Fruit fly (Drosophila melanogaster) whole organism, embryonic: ENCODE results near the gene SdicB.

ENCODE experiments used
- Abd-B ChIP-seq: fragments of 200-800 bp; sonication (Bioruptor generic); optimal IDR thresholded peaks from 2 replicates; lab custom pipeline; 2018; ENCODE audit warnings: missing biosample characterization, mild to moderate bottlenecking, missing genetic modification characterization, moderate library complexity
- Ada2b ChIP-seq: fragments of 200-800 bp; sonication (Bioruptor generic); IDR thresholded peaks from 2 replicates; pipeline ENCODE4 v1.3.6; 2022; ENCODE audit warnings: missing biosample characterization, missing genetic modification characterization
- B-H1 ChIP-seq: fragments of 200-800 bp; sonication (Bioruptor generic); IDR thresholded peaks from 3 replicates; pipeline ENCODE4 v1.3.6; 2022; ENCODE audit warnings: missing biosample characterization, missing genetic modification characterization
- CG10654 ChIP-seq: fragments of 200-800 bp; sonication (Bioruptor generic); optimal IDR thresholded peaks from 2 replicates; lab custom pipeline; 2016; ENCODE audit warnings: missing biosample characterization, missing genetic modification characterization
- CG12155 ChIP-seq: fragments of 200-800 bp; sonication (Bioruptor generic); optimal IDR thresholded peaks from 3 replicates; lab custom pipeline; 2016; ENCODE audit warnings: missing biosample characterization, missing genetic modification characterization
- CG12391 ChIP-seq: fragments of 200-800 bp; sonication (Bioruptor generic); optimal IDR thresholded peaks from 3 replicates; lab custom pipeline; 2018; ENCODE audit warnings: missing biosample characterization, mild to moderate bottlenecking, missing genetic modification characterization, moderate library complexity
- CG12659 ChIP-seq: fragments of 200-800 bp; sonication (Bioruptor generic); optimal IDR thresholded peaks from 3 replicates; lab custom pipeline; 2017; ENCODE audit warnings: mild to moderate bottlenecking, missing biosample characterization, missing genetic modification reagents, missing genetic modification characterization
- CG12744 ChIP-seq: fragments of 200-800 bp; sonication (Bioruptor generic); optimal IDR thresholded peaks from 2 replicates; lab custom pipeline; 2016; ENCODE audit warnings: missing biosample characterization, missing genetic modification characterization
- CG12769 ChIP-seq: fragments of 200-800 bp; sonication (Bioruptor generic); optimal IDR thresholded peaks from 2 replicates; lab custom pipeline; 2019; ENCODE audit warnings: missing biosample characterization, mild to moderate bottlenecking, missing genetic modification characterization, moderate library complexity
- CG14965 ChIP-seq: fragments of 200-800 bp; sonication (Bioruptor generic); optimal IDR thresholded peaks from 2 replicates; lab custom pipeline; 2016; ENCODE audit warnings: missing biosample characterization, missing genetic modification characterization, borderline replicate concordance
- CG2712 ChIP-seq: fragments of 200-800 bp; optimal IDR thresholded peaks from 3 replicates; lab custom pipeline; 2019; ENCODE audit warnings: missing biosample characterization, mild to moderate bottlenecking, missing genetic modification characterization, moderate library complexity
- CG4328 ChIP-seq: fragments of 200-800 bp; sonication (Bioruptor generic); optimal IDR thresholded peaks from 3 replicates; lab custom pipeline; 2017; ENCODE audit warnings: missing biosample characterization, missing genetic modification reagents, missing genetic modification characterization
- CG6683 ChIP-seq: fragments of 200-800 bp; sonication (Bioruptor generic); optimal IDR thresholded peaks from 2 replicates; lab custom pipeline; 2017; ENCODE audit warnings: missing biosample characterization, mild to moderate bottlenecking, missing genetic modification characterization, missing genetic modification reagents
- CG6791 ChIP-seq: fragments of 200-800 bp; sonication (Bioruptor generic); IDR thresholded peaks from 3 replicates; pipeline ENCODE4 v1.3.6; 2022; ENCODE audit warnings: missing biosample characterization, missing genetic modification characterization; ENCODE audit not compliant: partially characterized antibody
- CG8478 ChIP-seq: fragments of >200 bp; optimal IDR thresholded peaks from 2 replicates; lab custom pipeline; 2018
- CG8924 ChIP-seq: fragments of 200-800 bp; optimal IDR thresholded peaks from 3 replicates; lab custom pipeline; 2019; ENCODE audit warnings: missing biosample characterization, mild to moderate bottlenecking, missing genetic modification characterization, moderate library complexity
- CTCF ChIP-seq: fragments of 200-800 bp; sonication (Bioruptor generic); optimal IDR thresholded peaks from 2 replicates; lab custom pipeline; 2017; ENCODE audit warnings: missing biosample characterization, mild to moderate bottlenecking, missing genetic modification characterization, moderate library complexity
- Camta ChIP-seq: fragments of 200-800 bp; sonication (Bioruptor generic); optimal IDR thresholded peaks from 2 replicates; lab custom pipeline; 2016; ENCODE audit warnings: missing biosample characterization, missing genetic modification characterization
- Deaf1 ChIP-seq: fragments of 200-800 bp; optimal IDR thresholded peaks from 3 replicates; lab custom pipeline; 2019; ENCODE audit warnings: missing biosample characterization, mild to moderate bottlenecking, missing genetic modification characterization, moderate library complexity
- Dek ChIP-seq: fragments of 200-800 bp; sonication (Bioruptor generic); optimal IDR thresholded peaks from 3 replicates; lab custom pipeline; 2019; ENCODE audit warnings: missing biosample characterization, mild to moderate bottlenecking, missing genetic modification characterization, moderate library complexity
- Fer2 ChIP-seq: fragments of 200-800 bp; sonication (Bioruptor generic); optimal IDR thresholded peaks from 2 replicates; lab custom pipeline; 2018; ENCODE audit warnings: missing biosample characterization, mild to moderate bottlenecking, missing genetic modification characterization, moderate library complexity
- Gug ChIP-seq: fragments of 200-800 bp; sonication (Bioruptor generic); IDR thresholded peaks from 4 replicates; pipeline ENCODE4 v1.3.6; 2022; ENCODE audit warnings: missing biosample characterization, missing genetic modification characterization
- HLH4C ChIP-seq: fragments of 200-800 bp; sonication (Bioruptor generic); IDR thresholded peaks from 3 replicates; pipeline ENCODE4 v1.3.6; 2022; ENCODE audit warnings: missing biosample characterization, missing genetic modification characterization; ENCODE audit not compliant: partially characterized antibody
- Hr78 ChIP-seq, 2 experiments: fragments of 200-800 bp in 1 of 2; fragments of >200 bp in 1 of 2; sonication (Bioruptor generic) in 1 of 2; optimal IDR thresholded peaks; 2 replicates each; lab custom pipeline; 2017 to 2019; ENCODE audit warnings: missing biosample characterization in 2 of 2, missing genetic modification characterization in 2 of 2, mild to moderate bottlenecking in 1 of 2, moderate library complexity in 1 of 2
- Jarid2 ChIP-seq: fragments of 200-800 bp; sonication (Bioruptor generic); optimal IDR thresholded peaks from 3 replicates; lab custom pipeline; 2017; ENCODE audit warnings: mild to moderate bottlenecking, missing biosample characterization, missing genetic modification reagents, missing genetic modification characterization
- MESR4 ChIP-seq: fragments of 200-800 bp; sonication (Bioruptor generic); optimal IDR thresholded peaks from 2 replicates; lab custom pipeline; 2018; ENCODE audit warnings: missing biosample characterization, mild to moderate bottlenecking, missing genetic modification characterization, moderate library complexity
- Max ChIP-seq: fragments of 200-800 bp; sonication (Bioruptor generic); optimal IDR thresholded peaks from 2 replicates; lab custom pipeline; 2016; ENCODE audit warnings: missing biosample characterization, mild to moderate bottlenecking, missing genetic modification characterization
- Poxn ChIP-seq: fragments of 200-800 bp; sonication (Bioruptor generic); IDR thresholded peaks from 2 replicates; pipeline ENCODE4 v1.3.6; 2022; ENCODE audit warnings: missing biosample characterization, missing genetic modification characterization
- Six4 ChIP-seq: fragments of 200-800 bp; sonication (Bioruptor generic); optimal IDR thresholded peaks from 2 replicates; lab custom pipeline; 2016; ENCODE audit warnings: missing biosample characterization, missing genetic modification characterization
- Taf1 ChIP-seq: fragments of 200-800 bp; sonication (Bioruptor generic); IDR thresholded peaks from 2 replicates; pipeline ENCODE4 v1.3.6; 2022; ENCODE audit warnings: missing biosample characterization, missing genetic modification characterization
- Tbp ChIP-seq: fragments of >200 bp; optimal IDR thresholded peaks from 2 replicates; lab custom pipeline; 2018; ENCODE audit warnings: missing biosample characterization, missing genetic modification characterization
- cg ChIP-seq: fragments of 200-800 bp; sonication (Bioruptor generic); optimal IDR thresholded peaks from 3 replicates; lab custom pipeline; 2019; ENCODE audit warnings: missing biosample characterization, mild to moderate bottlenecking, missing genetic modification characterization, moderate library complexity
- chif ChIP-seq, 2 experiments: fragments of 200-800 bp; sonication (Bioruptor generic); optimal IDR thresholded peaks; 3 replicates each; lab custom pipeline; 2016; ENCODE audit warnings: missing biosample characterization in 2 of 2, missing genetic modification characterization in 2 of 2
- disco-r ChIP-seq: fragments of 200-800 bp; sonication (Bioruptor generic); optimal IDR thresholded peaks from 2 replicates; lab custom pipeline; 2016; ENCODE audit warnings: missing biosample characterization, missing genetic modification characterization
- grn ChIP-seq: fragments of 200-800 bp; sonication (Bioruptor generic); optimal IDR thresholded peaks from 3 replicates; lab custom pipeline; 2017; ENCODE audit warnings: missing biosample characterization, missing genetic modification characterization
- hth ChIP-seq: fragments of >200 bp; optimal IDR thresholded peaks from 2 replicates; lab custom pipeline; 2017; ENCODE audit warnings: inconsistent platforms
- jigr1 ChIP-seq: fragments of 200-800 bp; sonication (Bioruptor generic); IDR thresholded peaks from 3 replicates; pipeline ENCODE4 v1.3.6; 2022; ENCODE audit warnings: missing biosample characterization, missing genetic modification characterization
- lab ChIP-seq: fragments of 200-800 bp; sonication (Bioruptor generic); optimal IDR thresholded peaks from 3 replicates; lab custom pipeline; 2017; ENCODE audit warnings: missing biosample characterization, missing genetic modification characterization, mild to moderate bottlenecking, moderate library complexity, missing genetic modification reagents
- nau ChIP-seq: fragments of 200-800 bp; sonication (Bioruptor generic); optimal IDR thresholded peaks from 3 replicates; lab custom pipeline; 2017; ENCODE audit warnings: missing biosample characterization, mild to moderate bottlenecking, missing genetic modification characterization, missing genetic modification reagents
- nerfin-2 ChIP-seq: fragments of 200-800 bp; sonication (Bioruptor generic); IDR thresholded peaks from 2 replicates; pipeline ENCODE4 v1.3.6; 2022; ENCODE audit warnings: missing biosample characterization, missing genetic modification characterization; ENCODE audit not compliant: partially characterized antibody
- onecut ChIP-seq: fragments of 200-800 bp; sonication (Bioruptor generic); IDR thresholded peaks from 2 replicates; pipeline ENCODE4 v1.3.6; 2022; ENCODE audit warnings: missing biosample characterization, missing genetic modification characterization
- p53 ChIP-seq: fragments of 200-800 bp; sonication (Bioruptor generic); optimal IDR thresholded peaks from 2 replicates; lab custom pipeline; 2016; ENCODE audit warnings: missing biosample characterization, missing genetic modification characterization
- pb ChIP-seq: fragments of 200-800 bp; sonication (Bioruptor generic); optimal IDR thresholded peaks from 3 replicates; lab custom pipeline; 2016; ENCODE audit warnings: missing biosample characterization, missing genetic modification characterization
- run ChIP-seq: fragments of 200-800 bp; sonication (Bioruptor generic); optimal IDR thresholded peaks from 3 replicates; lab custom pipeline; 2018; ENCODE audit warnings: missing biosample characterization, mild to moderate bottlenecking, missing genetic modification characterization
- stc ChIP-seq: fragments of 200-800 bp; sonication (Bioruptor generic); IDR thresholded peaks from 2 replicates; pipeline ENCODE4 v1.3.6; 2022; ENCODE audit warnings: missing biosample characterization, missing genetic modification characterization
- toy ChIP-seq: fragments of 200-800 bp; sonication (Bioruptor generic); IDR thresholded peaks from 2 replicates; pipeline ENCODE4 v1.3.6; 2022; ENCODE audit warnings: missing biosample characterization, missing genetic modification characterization
- trem ChIP-seq: fragments of 200-800 bp; optimal IDR thresholded peaks from 3 replicates; lab custom pipeline; 2019; ENCODE audit warnings: missing biosample characterization, mild to moderate bottlenecking, missing genetic modification characterization, moderate library complexity
- unc-4 ChIP-seq: fragments of 200-800 bp; sonication (Bioruptor generic); IDR thresholded peaks from 2 replicates; pipeline ENCODE4 v1.3.6; 2022; ENCODE audit warnings: missing biosample characterization, missing genetic modification characterization; ENCODE audit not compliant: partially characterized antibody
- usp ChIP-seq: fragments of >200 bp; optimal IDR thresholded peaks from 2 replicates; lab custom pipeline; 2017; ENCODE audit warnings: missing biosample characterization, missing genetic modification characterization
- vfl ChIP-seq: fragments of 200-800 bp; sonication (Bioruptor generic); optimal IDR thresholded peaks from 2 replicates; lab custom pipeline; 2016; ENCODE audit warnings: missing biosample characterization, missing genetic modification characterization
- vnd ChIP-seq: fragments of 200-800 bp; sonication (Bioruptor generic); IDR thresholded peaks from 3 replicates; pipeline ENCODE4 v1.3.6; 2022; ENCODE audit warnings: missing biosample characterization, missing genetic modification characterization; ENCODE audit not compliant: partially characterized antibody

Gene SdicB

dm6 chrX:20173464-20173995, 35.9 kb downstream of the SdicB start, which contains the start of gene AnxB10 (continued):
- peak; percentile 44 to 57 for TF ChIP-seq chif (GFP tag; optimal IDR thresholded peaks at IDR 0.05; lab: Kevin White, UChicago)
- peak; percentile 6 for TF ChIP-seq Fer2 (tag; lab: Kevin White, UChicago)
- TF ChIP-seq nerfin-2 (GFP tag; lab: Robert Waterston, UW), result no peak
- TF ChIP-seq cg (GFP tag; lab: Kevin White, UChicago), result no peak
- TF ChIP-seq stc (GFP tag; lab: Robert Waterston, UW), result 0 out of 2 replicates have a peak, but pooled peaks have one; percentile 52
- no peak for TF ChIP-seq run (tag; lab: Kevin White, UChicago)
- no peak for TF ChIP-seq CG12769 (tag; lab: Kevin White, UChicago)
- TF ChIP-seq Gug (GFP tag; lab: Robert Waterston, UW), result 0 out of 4 replicates have a peak, but pooled peaks have one; percentile 20
- peak; percentile 40; the same call in 2 of the 3 replicates for TF ChIP-seq jigr1
- TF ChIP-seq CG12744 (GFP tag; lab: Kevin White, UChicago), result no peak
- TF ChIP-seq vnd (GFP tag; lab: Robert Waterston, UW), result no peak
- TF ChIP-seq Deaf1 (tag; lab: Kevin White, UChicago), result peak; percentile 42
- no peak for TF ChIP-seq Tbp (GFP tag; lab: Kevin White, UChicago)
- TF ChIP-seq Max (GFP tag; lab: Kevin White, UChicago), result peak; percentile 54
- TF ChIP-seq usp (GFP tag; lab: Kevin White, UChicago), result no peak
- TF ChIP-seq Camta, result peak; percentile 24
- no peak for TF ChIP-seq disco-r (GFP tag; lab: Kevin White, UChicago)
- no peak for TF ChIP-seq nau (GFP tag; lab: Kevin White, UChicago)
- TF ChIP-seq MESR4 (GFP tag; lab: Kevin White, UChicago), result no peak
- peak; percentile 23 for TF ChIP-seq CG6683
- TF ChIP-seq Jarid2, result peak; percentile 10
- TF ChIP-seq Abd-B (GFP tag; lab: Kevin White, UChicago), result peak; percentile 41
- peak; percentile 46 for TF ChIP-seq CG12659 (GFP tag; lab: Kevin White, UChicago)
- no peak for TF ChIP-seq Taf1 (GFP tag; lab: Robert Waterston, UW)
- TF ChIP-seq CG4328 (GFP tag; lab: Kevin White, UChicago), result peak; percentile 14
- no peak for TF ChIP-seq Hr78 (GFP tag; optimal IDR thresholded peaks at IDR 0.05; lab: Kevin White, UChicago)
- TF ChIP-seq B-H1 (GFP tag; lab: Robert Waterston, UW), result no peak; the same call in 2 of the 3 replicates
- TF ChIP-seq CG14965, result no peak
- peak; percentile 33 for TF ChIP-seq pb
- TF ChIP-seq Six4 (GFP tag; lab: Kevin White, UChicago), result peak; percentile 61
- TF ChIP-seq vfl, result no peak
- no peak for TF ChIP-seq toy
- TF ChIP-seq grn (GFP tag; lab: Kevin White, UChicago), result no peak
- TF ChIP-seq hth (lab: Kevin White, UChicago), result no peak
- TF ChIP-seq Poxn (GFP tag; lab: Robert Waterston, UW), result no peak
- no peak for TF ChIP-seq trem (tag; lab: Kevin White, UChicago)
- TF ChIP-seq p53 (GFP tag; lab: Kevin White, UChicago), result no peak
- TF ChIP-seq CG2712, result peak; percentile 61
- no peak for TF ChIP-seq CG8478 (lab: Kevin White, UChicago)
- peak; percentile 43 for TF ChIP-seq onecut (GFP tag; lab: Robert Waterston, UW)
- no peak for TF ChIP-seq CG6791 (GFP tag; lab: Robert Waterston, UW)
- TF ChIP-seq Ada2b (GFP tag; lab: Robert Waterston, UW), result peak; percentile 63
- peak; percentile 56 for TF ChIP-seq CG10654 (GFP tag; lab: Kevin White, UChicago)
- TF ChIP-seq CG8924 (tag; lab: Kevin White, UChicago), result peak; percentile 49
- TF ChIP-seq lab (GFP tag; lab: Kevin White, UChicago), result peak; percentile 76
- TF ChIP-seq CG12155 (GFP tag; lab: Kevin White, UChicago), result peak; percentile 43
- TF ChIP-seq CTCF (GFP tag; lab: Kevin White, UChicago), result no peak
- no peak for TF ChIP-seq HLH4C (GFP tag; lab: Robert Waterston, UW)
- TF ChIP-seq unc-4 (GFP tag; lab: Robert Waterston, UW), result no peak
- peak; percentile 26 for TF ChIP-seq Dek (tag; lab: Kevin White, UChicago)
- peak; percentile 46 for TF ChIP-seq CG12391 (tag; lab: Kevin White, UChicago)
